Worm (Caenorhabditis elegans): Measurements from ENCODE around the gene algn-11.
A peak's percentile ranks its signal among the peaks of the same experiment; 100 is the strongest.

algn-11 gene

DNA sequence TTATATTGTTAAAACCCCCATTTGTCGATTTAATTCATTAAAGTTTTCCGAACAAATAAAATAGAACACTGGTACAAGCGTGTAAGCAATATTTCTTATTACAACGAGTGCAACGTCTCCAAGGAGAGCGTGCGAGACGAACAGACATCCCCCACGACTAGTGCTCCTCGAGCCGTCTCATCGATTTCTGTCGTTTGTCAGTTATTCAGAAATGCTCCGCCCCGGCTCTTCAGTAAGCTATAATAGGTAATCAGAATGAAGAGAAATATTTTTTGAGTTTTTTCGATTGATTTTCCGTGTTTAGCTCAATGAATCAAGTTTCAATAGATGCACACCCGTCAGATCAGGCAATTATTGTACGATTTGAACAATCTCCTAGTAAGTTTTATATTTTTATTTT is 48.3 kb upstream of the algn-11 start, which contains the start of gene kap-1 (continued):
- TF ChIP-seq dmd-6 (GFP tag; IDR thresholded peaks at IDR 0.05): no peak
- TF ChIP-seq F44E2.7 (GFP tag; IDR thresholded peaks at IDR 0.05): 0 out of 2 replicates have a peak, but pooled peaks have one; percentile 50
- no peak for TF ChIP-seq skn-1 (tag; optimal IDR thresholded peaks at IDR 0.05)
- no peak for TF ChIP-seq zip-2 (tag; optimal IDR thresholded peaks at IDR 0.05)
- peak; percentile 20 for TF ChIP-seq mes-2 (tag; optimal IDR thresholded peaks at IDR 0.05; ENCODE audit: poor library complexity, severe bottlenecking)
- TF ChIP-seq hlh-11 (tag; optimal IDR thresholded peaks at IDR 0.05): peak; percentile 11
- peak; percentile 32 for TF ChIP-seq mep-1 (tag; optimal IDR thresholded peaks at IDR 0.05)
- no peak for TF ChIP-seq ceh-82 (tag; optimal IDR thresholded peaks at IDR 0.05)
- no peak for TF ChIP-seq fos-1 (tag; optimal IDR thresholded peaks at IDR 0.05)

DNA sequence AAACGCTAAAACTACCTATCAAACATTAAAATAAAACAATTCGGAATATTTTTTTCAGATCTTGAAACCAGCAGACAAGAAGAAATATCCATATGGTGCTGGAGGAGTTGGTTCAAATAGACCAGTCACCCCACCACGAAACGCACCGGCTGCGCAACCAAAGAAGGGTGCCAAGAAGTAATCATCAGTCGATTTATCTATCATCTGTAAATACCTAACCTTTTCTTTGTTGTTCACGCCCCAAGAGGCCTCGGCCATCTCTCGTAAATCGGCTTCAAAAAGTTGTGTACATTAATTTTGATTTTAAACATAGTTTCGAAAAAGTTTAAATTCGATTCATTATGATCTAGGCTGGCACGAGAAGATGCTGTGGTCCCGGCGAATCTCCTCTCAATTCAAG is 47.6 kb upstream of the algn-11 start:
- TF ChIP-seq Y75B8A.6 (GFP tag; IDR thresholded peaks at IDR 0.05) (no peak), unc-62 (GFP tag; optimal IDR thresholded peaks at IDR 0.05 in 1 of 2) (peak in 1 of 2 experiments; percentile 71), unc-62 (tag; optimal IDR thresholded peaks at IDR 0.05) (no peak), ceh-20 (GFP tag; IDR thresholded peaks at IDR 0.05) (no peak), hlh-30 (tag; optimal IDR thresholded peaks at IDR 0.05; ENCODE audit: insufficient read depth) (no peak), rbr-2 (tag; optimal IDR thresholded peaks at IDR 0.05) (no peak), ceh-44 (GFP tag; IDR thresholded peaks at IDR 0.05) (0 out of 2 replicates have a peak, but pooled peaks have one; percentile 11), T26A8.4 (GFP tag; IDR thresholded peaks at IDR 0.05) (no peak), hmg-1.1 (GFP tag; IDR thresholded peaks at IDR 0.05) (no peak)

DNA sequence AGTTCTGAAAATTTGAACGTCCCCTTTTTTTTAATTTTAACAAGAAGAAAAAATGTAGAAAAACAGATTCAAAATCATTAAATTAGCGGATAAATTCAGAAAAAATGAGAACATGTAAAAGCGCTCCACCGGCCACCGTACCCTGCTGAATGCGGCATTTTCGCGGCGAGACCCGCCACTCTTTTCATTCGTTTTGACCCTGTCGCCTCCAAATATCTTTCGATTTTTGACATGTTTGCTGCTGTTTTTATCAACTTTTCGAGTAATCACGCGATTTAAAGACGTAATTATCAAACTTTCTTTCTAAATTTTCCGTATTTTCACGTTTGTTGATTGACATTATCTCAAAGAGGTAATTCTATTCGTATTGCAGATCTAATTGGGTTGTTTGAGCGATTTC is 45.9 kb upstream of the algn-11 start, which contains the start of gene gsp-2:
Gene gsp-2, plus strand, starts transcription at position 374 of the 400 bp plus-strand sequence.
- no peak for TF ChIP-seq dmd-9 (GFP tag; IDR thresholded peaks at IDR 0.05)
- TF ChIP-seq mes-2 (tag; optimal IDR thresholded peaks at IDR 0.05; ENCODE audit: poor library complexity, severe bottlenecking): peak; percentile 78
- no peak for TF ChIP-seq egl-27 (tag; optimal IDR thresholded peaks at IDR 0.05)
- no peak for TF ChIP-seq ztf-7 (tag; optimal IDR thresholded peaks at IDR 0.05)
- TF ChIP-seq nhr-11 (tag; optimal IDR thresholded peaks at IDR 0.05): peak; percentile 74
- no peak for TF ChIP-seq nhr-42 (GFP tag; IDR thresholded peaks at IDR 0.05)
- no peak for TF ChIP-seq Y48G9A.11 (GFP tag; IDR thresholded peaks at IDR 0.05)
- peak; percentile 79 for TF ChIP-seq arid-1 (GFP tag; conservative IDR thresholded peaks at IDR 0.05)
- TF ChIP-seq daf-12 (tag; optimal IDR thresholded peaks at IDR 0.05): no peak
- no peak for TF ChIP-seq vab-7 (GFP tag; IDR thresholded peaks at IDR 0.05)
- peak; percentile 18 for TF ChIP-seq nhr-25 (tag; optimal IDR thresholded peaks at IDR 0.05; ENCODE audit: borderline replicate concordance, insufficient read depth)
- 0 out of 2 replicates have a peak, but pooled peaks have one; percentile 33 for TF ChIP-seq snpc-1.2 (GFP tag; IDR thresholded peaks at IDR 0.05)
- TF ChIP-seq pqm-1 (tag; optimal IDR thresholded peaks at IDR 0.05): peak; percentile 42
- TF ChIP-seq madf-9 (GFP tag; conservative IDR thresholded peaks at IDR 0.05): no peak
- no peak for TF ChIP-seq F44E2.7 (GFP tag; IDR thresholded peaks at IDR 0.05)
- TF ChIP-seq nhr-76 (tag; optimal IDR thresholded peaks at IDR 0.05): no peak
- TF ChIP-seq lin-39 (tag; optimal IDR thresholded peaks at IDR 0.05): no peak
- no peak for TF ChIP-seq zag-1 (tag; optimal IDR thresholded peaks at IDR 0.05)
- no peak for TF ChIP-seq ces-1 (GFP tag; optimal IDR thresholded peaks at IDR 0.05)
- TF ChIP-seq rbr-2 (tag; optimal IDR thresholded peaks at IDR 0.05): peak; percentile 41
- TF ChIP-seq F37D6.2 (tag; optimal IDR thresholded peaks at IDR 0.05): no peak
- TF ChIP-seq mxl-3 (GFP tag; optimal IDR thresholded peaks at IDR 0.05): peak; percentile 55
- no peak for TF ChIP-seq skn-1 (tag; optimal IDR thresholded peaks at IDR 0.05)
- TF ChIP-seq lin-1 (GFP tag; IDR thresholded peaks at IDR 0.05): peak; percentile 57; the same call in 1 of the 2 replicates
- peak in 1 of 2 experiments; percentile 88 for TF ChIP-seq ZK546.5 (tag; optimal IDR thresholded peaks at IDR 0.05)
- no peak for TF ChIP-seq ZK337.2 (GFP tag; IDR thresholded peaks at IDR 0.05)
- peak; percentile 22; the same call in 1 of the 2 replicates for TF ChIP-seq pha-4 (GFP tag; IDR thresholded peaks at IDR 0.05)
- TF ChIP-seq pha-4 (tag; optimal IDR thresholded peaks at IDR 0.05): no peak
- TF ChIP-seq snpc-4 (tag; optimal IDR thresholded peaks at IDR 0.05): no peak
- TF ChIP-seq ama-1 (optimal IDR thresholded peaks at IDR 0.05): peak; percentile 7
- peak in 1 of 2 experiments; percentile 77 for TF ChIP-seq hif-1 (tag; optimal IDR thresholded peaks at IDR 0.05)
- no peak for TF ChIP-seq lin-13 (GFP tag; optimal IDR thresholded peaks at IDR 0.05)
- no peak for TF ChIP-seq nhr-10 (tag; optimal IDR thresholded peaks at IDR 0.05)
- TF ChIP-seq mdt-29 (GFP tag; IDR thresholded peaks at IDR 0.05): peak; percentile 68
- no peak for TF ChIP-seq ceh-32 (tag; optimal IDR thresholded peaks at IDR 0.05; ENCODE audit: poor library complexity)

Data from whole organism, L4 larva.